Fruit fly (Drosophila melanogaster): Measurements from ENCODE around the gene Rbp4.

Gene Rbp4

dm6 chr3R:13674492-13675033, 18.4 kb upstream of the Rbp4 start, which contains the start of gene Task6:
Gene Task6 (minus strand): TSS chr3R:13674542.
- no peak for TF ChIP-seq CG17801 (GFP tag; optimal IDR thresholded peaks at IDR 0.05; ENCODE audit: partially characterized antibody)

dm6 chr3R:13672898-13673297, 16.7 kb upstream of the Rbp4 start:
- no peak for TF ChIP-seq CG17801 (GFP tag; optimal IDR thresholded peaks at IDR 0.05; ENCODE audit: partially characterized antibody)

dm6 chr3R:13665992-13666391, 9.8 kb upstream of the Rbp4 start:
- no peak for TF ChIP-seq CG17801 (GFP tag; optimal IDR thresholded peaks at IDR 0.05; ENCODE audit: partially characterized antibody)

dm6 chr3R:13662149-13662548, 6.0 kb upstream of the Rbp4 start:
- TF ChIP-seq CG17801 (GFP tag; optimal IDR thresholded peaks at IDR 0.05; ENCODE audit: partially characterized antibody), result no peak

- peak; percentile 88 for TF ChIP-seq CG17801 (GFP tag; optimal IDR thresholded peaks at IDR 0.05; ENCODE audit: partially characterized antibody)
These were observed 4.9 kb upstream of the Rbp4 start, which contains the start of gene B52 for dm6 chr3R:13660924-13661659. Gene B52 (plus strand): TSS chr3R:13661311.

- peak; percentile 51 for TF ChIP-seq CG17801 (GFP tag; optimal IDR thresholded peaks at IDR 0.05; ENCODE audit: partially characterized antibody)
These were observed 3.9 kb upstream of the Rbp4 start, which contains the start of gene Hrb87F for dm6 chr3R:13659865-13660738. Gene Hrb87F (minus strand): TSS chr3R:13660531.

dm6 chr3R:13647734-13648541, 8.3 kb downstream of the Rbp4 start:
- no peak for TF ChIP-seq CG17801 (GFP tag; optimal IDR thresholded peaks at IDR 0.05; ENCODE audit: partially characterized antibody)

dm6 chr3R:13646729-13647633, 9.2 kb downstream of the Rbp4 start, which contains the start of gene rin:
Gene rin (plus strand): TSS chr3R:13647004.
- TF ChIP-seq CG17801 (GFP tag; optimal IDR thresholded peaks at IDR 0.05; ENCODE audit: partially characterized antibody), result peak; percentile 64

- TF ChIP-seq CG17801 (GFP tag; optimal IDR thresholded peaks at IDR 0.05; ENCODE audit: partially characterized antibody), result peak; percentile 70
These were observed 10.3 kb downstream of the Rbp4 start, which contains the start of gene sqd for dm6 chr3R:13645874-13646370. Gene sqd (minus strand): TSS chr3R:13646304.

dm6 chr3R:13644778-13645660, 11.2 kb downstream of the Rbp4 start:
- TF ChIP-seq CG17801 (GFP tag; optimal IDR thresholded peaks at IDR 0.05; ENCODE audit: partially characterized antibody), result peak; percentile 43

- TF ChIP-seq CG17801 (GFP tag; optimal IDR thresholded peaks at IDR 0.05; ENCODE audit: partially characterized antibody), result no peak
These were observed 24.6 kb downstream of the Rbp4 start, which contains the start of gene CG10841 for dm6 chr3R:13631642-13632041. Gene CG10841 (plus strand): TSS chr3R:13631942.

dm6 chr3R:13617228-13617627, 39.0 kb downstream of the Rbp4 start:
- TF ChIP-seq CG17801 (GFP tag; optimal IDR thresholded peaks at IDR 0.05; ENCODE audit: partially characterized antibody), result no peak

All from ovary, adult (tissue).